Worm (Caenorhabditis elegans) whole organism, late embryonic: ENCODE data around the gene C53D6.6.
A peak's percentile ranks its signal among the peaks of the same experiment; 100 is the strongest.

Experiments used
- C38D4.7 ChIP-seq: fragments of 200-800 bp; sonication (Bioruptor generic); optimal IDR thresholded peaks from 2 replicates; lab custom pipeline; 2018; ENCODE audit warnings: mild to moderate bottlenecking, missing genetic modification characterization, moderate library complexity, missing compliant biosample characterization
- F13H6.1 ChIP-seq: sonication (generic microtip); optimal IDR thresholded peaks from 2 replicates; lab custom pipeline; 2016; ENCODE audit warnings: missing genetic modification characterization, missing compliant biosample characterization
- K02D7.2 ChIP-seq: sonication (generic microtip); optimal IDR thresholded peaks from 2 replicates; lab custom pipeline; 2017; ENCODE audit warnings: mild to moderate bottlenecking, missing genetic modification characterization, missing compliant biosample characterization
- T23F11.4 ChIP-seq: fragments of 200-800 bp; sonication (Bioruptor generic); optimal IDR thresholded peaks from 2 replicates; lab custom pipeline; 2018; ENCODE audit warnings: mild to moderate bottlenecking, missing genetic modification characterization, missing compliant biosample characterization
- Y22D7AL.16 ChIP-seq: sonication (generic microtip); optimal IDR thresholded peaks from 2 replicates; lab custom pipeline; 2016; ENCODE audit warnings: missing genetic modification characterization, missing compliant biosample characterization
- ama-1 ChIP-seq: fragments of 150-350 bp; optimal IDR thresholded peaks from 2 replicates; lab custom pipeline; 2014
- ceh-14 ChIP-seq: sonication (generic microtip); optimal IDR thresholded peaks from 2 replicates; lab custom pipeline; 2016; ENCODE audit warnings: missing genotype, missing genetic modification characterization, missing compliant biosample characterization
- ceh-18 ChIP-seq: sonication (generic microtip); optimal IDR thresholded peaks from 2 replicates; lab custom pipeline; 2016; ENCODE audit warnings: missing genetic modification characterization, missing compliant biosample characterization
- ceh-2 ChIP-seq: sonication (generic microtip); optimal IDR thresholded peaks from 2 replicates; lab custom pipeline; 2016; ENCODE audit warnings: missing genotype, missing genetic modification characterization, missing compliant biosample characterization
- ceh-22 ChIP-seq: sonication (generic microtip); optimal IDR thresholded peaks from 2 replicates; lab custom pipeline; 2017; ENCODE audit warnings: missing biosample characterization, missing genetic modification characterization
- ceh-30 ChIP-seq: fragments of 150-350 bp; optimal IDR thresholded peaks from 2 replicates; lab custom pipeline; 2014; ENCODE audit warnings: missing biosample characterization, missing genetic modification characterization
- ceh-31 ChIP-seq: sonication (generic microtip); optimal IDR thresholded peaks from 2 replicates; lab custom pipeline; 2016; ENCODE audit warnings: missing genetic modification characterization, missing compliant biosample characterization
- ceh-34 ChIP-seq: sonication (generic microtip); optimal IDR thresholded peaks from 2 replicates; lab custom pipeline; 2016; ENCODE audit warnings: mild to moderate bottlenecking, missing genetic modification characterization, missing compliant biosample characterization
- ceh-45 ChIP-seq: fragments of 200-800 bp; sonication (Bioruptor generic); IDR thresholded peaks from 2 replicates; pipeline ENCODE4 v1.3.6; 2022; ENCODE audit warnings: missing genetic modification reagents, missing genetic modification characterization, missing compliant biosample characterization
- ceh-6 ChIP-seq: fragments of 200-800 bp; sonication (Bioruptor generic); optimal IDR thresholded peaks from 2 replicates; lab custom pipeline; 2018; ENCODE audit warnings: mild to moderate bottlenecking, missing genetic modification characterization, missing compliant biosample characterization
- ceh-9 ChIP-seq: sonication (generic microtip); optimal IDR thresholded peaks from 2 replicates; lab custom pipeline; 2016; ENCODE audit warnings: mild to moderate bottlenecking, missing genetic modification characterization, inconsistent platforms, missing compliant biosample characterization
- che-1 ChIP-seq: sonication (generic microtip); optimal IDR thresholded peaks from 2 replicates; lab custom pipeline; 2016; ENCODE audit warnings: mild to moderate bottlenecking, missing genetic modification characterization, missing compliant biosample characterization
- dve-1 ChIP-seq: sonication (generic microtip); optimal IDR thresholded peaks from 2 replicates; lab custom pipeline; 2017; ENCODE audit warnings: antibody characterized with exemption, mild to moderate bottlenecking, missing genetic modification characterization, missing compliant biosample characterization
- elt-2 ChIP-seq: sonication (generic microtip); optimal IDR thresholded peaks from 2 replicates; lab custom pipeline; 2016; ENCODE audit warnings: missing genetic modification reagents, missing genetic modification characterization, missing compliant biosample characterization
- elt-4 ChIP-seq: sonication (generic microtip); optimal IDR thresholded peaks from 2 replicates; lab custom pipeline; 2016; ENCODE audit warnings: missing genetic modification characterization, missing compliant biosample characterization
- eyg-1 ChIP-seq: sonication (generic microtip); optimal IDR thresholded peaks from 2 replicates; lab custom pipeline; 2016; ENCODE audit warnings: missing genotype, missing genetic modification characterization, missing compliant biosample characterization
- fax-1 ChIP-seq: sonication (generic microtip); optimal IDR thresholded peaks from 2 replicates; lab custom pipeline; 2016; ENCODE audit warnings: missing genotype, missing genetic modification characterization, missing compliant biosample characterization
- fkh-10 ChIP-seq: fragments of 150-350 bp; optimal IDR thresholded peaks from 2 replicates; lab custom pipeline; 2014; ENCODE audit warnings: missing biosample characterization, missing genetic modification reagents, missing genetic modification characterization
- fkh-6 ChIP-seq: sonication (generic microtip); optimal IDR thresholded peaks from 2 replicates; lab custom pipeline; 2016; ENCODE audit warnings: missing genetic modification characterization, missing compliant biosample characterization
- gmeb-2 ChIP-seq: sonication (generic microtip); optimal IDR thresholded peaks from 2 replicates; lab custom pipeline; 2016; ENCODE audit warnings: missing genetic modification characterization, inconsistent platforms, missing compliant biosample characterization
- hlh-13 ChIP-seq: fragments of 200-800 bp; sonication (Bioruptor generic); optimal IDR thresholded peaks from 2 replicates; lab custom pipeline; 2018; ENCODE audit warnings: mild to moderate bottlenecking, missing genetic modification characterization, missing compliant biosample characterization
- hlh-15 ChIP-seq: sonication (generic microtip); optimal IDR thresholded peaks from 2 replicates; lab custom pipeline; 2016; ENCODE audit warnings: missing genetic modification characterization, missing compliant biosample characterization
- hlh-30 ChIP-seq: sonication (generic microtip); optimal IDR thresholded peaks from 2 replicates; lab custom pipeline; 2017; ENCODE audit warnings: antibody characterized with exemption, missing genetic modification characterization, missing compliant biosample characterization; ENCODE audit not compliant: insufficient read depth
- hlh-6 ChIP-seq: sonication (generic microtip); optimal IDR thresholded peaks from 2 replicates; lab custom pipeline; 2016; ENCODE audit warnings: missing genotype, missing genetic modification characterization, missing compliant biosample characterization
- hlh-8 ChIP-seq: sonication (generic microtip); optimal IDR thresholded peaks from 2 replicates; lab custom pipeline; 2016; ENCODE audit warnings: missing genotype, missing genetic modification characterization, missing compliant biosample characterization
- lim-6 ChIP-seq: sonication (generic microtip); optimal IDR thresholded peaks from 2 replicates; lab custom pipeline; 2016; ENCODE audit warnings: missing genetic modification characterization, missing compliant biosample characterization
- lin-11 ChIP-seq: fragments of 200-800 bp; sonication (Bioruptor generic); optimal IDR thresholded peaks from 2 replicates; lab custom pipeline; 2018; ENCODE audit warnings: mild to moderate bottlenecking, missing genetic modification characterization, missing compliant biosample characterization
- mec-3 ChIP-seq: sonication (generic microtip); optimal IDR thresholded peaks from 2 replicates; lab custom pipeline; 2016; ENCODE audit warnings: borderline replicate concordance, missing genetic modification characterization, missing compliant biosample characterization
- nfya-1 ChIP-seq: sonication (generic microtip); optimal IDR thresholded peaks from 2 replicates; lab custom pipeline; 2017; ENCODE audit warnings: missing genetic modification characterization, mild to moderate bottlenecking, missing compliant biosample characterization, antibody characterized with exemption, moderate library complexity
- nhr-11 ChIP-seq: fragments of 150-350 bp; optimal IDR thresholded peaks from 2 replicates; lab custom pipeline; 2014; ENCODE audit warnings: missing biosample characterization, missing genetic modification characterization
- odd-2 ChIP-seq: sonication (generic microtip); optimal IDR thresholded peaks from 2 replicates; lab custom pipeline; 2017; ENCODE audit warnings: antibody characterized with exemption, mild to moderate bottlenecking, missing genetic modification characterization, missing compliant biosample characterization
- pag-3 ChIP-seq: sonication (generic microtip); optimal IDR thresholded peaks from 2 replicates; lab custom pipeline; 2016; ENCODE audit warnings: missing compliant biosample characterization, missing genetic modification characterization, borderline replicate concordance
- pat-9 ChIP-seq: fragments of 200-800 bp; sonication (Bioruptor generic); optimal IDR thresholded peaks from 2 replicates; lab custom pipeline; 2018; ENCODE audit warnings: mild to moderate bottlenecking, missing genetic modification characterization, moderate library complexity, missing compliant biosample characterization
- pax-1 ChIP-seq: fragments of 150-350 bp; optimal IDR thresholded peaks from 2 replicates; lab custom pipeline; 2014; ENCODE audit warnings: missing biosample characterization, missing genetic modification characterization
- pha-2 ChIP-seq: sonication (generic microtip); optimal IDR thresholded peaks from 2 replicates; lab custom pipeline; 2017; ENCODE audit warnings: mild to moderate bottlenecking, missing genetic modification characterization, missing compliant biosample characterization
- pha-4 ChIP-seq: fragments of 150-350 bp; optimal IDR thresholded peaks from 2 replicates; lab custom pipeline; 2018; ENCODE audit warnings: missing biosample characterization, missing genetic modification reagents, missing genetic modification characterization
- pqm-1 ChIP-seq: sonication (generic microtip); optimal IDR thresholded peaks from 2 replicates; lab custom pipeline; 2016; ENCODE audit warnings: missing genetic modification characterization, missing compliant biosample characterization
- pros-1 ChIP-seq: fragments of 150-350 bp; optimal IDR thresholded peaks from 2 replicates; lab custom pipeline; 2014; ENCODE audit warnings: missing biosample characterization, missing genetic modification reagents, missing genetic modification characterization
- ref-2 ChIP-seq: sonication (generic microtip); optimal IDR thresholded peaks from 2 replicates; lab custom pipeline; 2016; ENCODE audit warnings: missing genetic modification characterization, missing compliant biosample characterization
- sox-2 ChIP-seq: fragments of 200-800 bp; sonication (Bioruptor generic); IDR thresholded peaks from 2 replicates; pipeline ENCODE4 v1.3.6; 2022; ENCODE audit warnings: missing genetic modification reagents, missing genetic modification characterization, missing compliant biosample characterization
- sox-4 ChIP-seq: sonication (generic microtip); optimal IDR thresholded peaks from 2 replicates; lab custom pipeline; 2017; ENCODE audit warnings: mild to moderate bottlenecking, missing genetic modification characterization, inconsistent platforms, missing compliant biosample characterization
- syd-9 ChIP-seq: sonication (generic microtip); optimal IDR thresholded peaks from 2 replicates; lab custom pipeline; 2016; ENCODE audit warnings: mild to moderate bottlenecking, missing genetic modification characterization, moderate library complexity, missing compliant biosample characterization
- tbx-2 ChIP-seq: sonication (generic microtip); optimal IDR thresholded peaks from 2 replicates; lab custom pipeline; 2016; ENCODE audit warnings: missing genetic modification characterization, missing compliant biosample characterization
- tbx-7 ChIP-seq: sonication (generic microtip); optimal IDR thresholded peaks from 2 replicates; lab custom pipeline; 2016; ENCODE audit warnings: missing genotype, missing genetic modification characterization, missing compliant biosample characterization
- ttx-3 ChIP-seq: sonication (generic microtip); optimal IDR thresholded peaks from 2 replicates; lab custom pipeline; 2016; ENCODE audit warnings: missing genetic modification reagents, missing genetic modification characterization, missing compliant biosample characterization
- unc-3 ChIP-seq, 2 experiments: fragments of 200-800 bp in 1 of 2; sonication (Bioruptor generic) in 1 of 2; sonication (generic microtip) in 1 of 2; conservative IDR thresholded peaks in 1 of 2; optimal IDR thresholded peaks in 1 of 2; 2 replicates each; pipeline versions ENCODE4 v1.3.6 to Lab custom; 2016 to 2022; ENCODE audit warnings: missing compliant biosample characterization in 2 of 2, missing genetic modification characterization in 2 of 2, missing genetic modification reagents in 1 of 2
- unc-42 ChIP-seq: sonication (generic microtip); optimal IDR thresholded peaks from 2 replicates; lab custom pipeline; 2016; ENCODE audit warnings: missing genotype, missing genetic modification characterization, missing compliant biosample characterization
- zip-5 ChIP-seq: sonication (generic microtip); optimal IDR thresholded peaks from 2 replicates; lab custom pipeline; 2016; ENCODE audit warnings: missing genetic modification characterization, missing compliant biosample characterization

The C53D6.6 gene

ce11 chrIV:9074244-9074723, 41.8 kb upstream of the C53D6.6 start, which contains the start of gene mppb-1:
Gene mppb-1 (plus strand): TSS chrIV:9074673.
- TF ChIP-seq sox-4 (tag; lab: Kevin White, UChicago) (no peak), syd-9 (tag; lab: Kevin White, UChicago) (no peak), pros-1 (tag; lab: Kevin White, UChicago) (no peak), hlh-30 (tag; lab: Kevin White, UChicago) (no peak), ceh-18 (tag; lab: Kevin White, UChicago) (peak; percentile 31), ceh-9 (tag; lab: Kevin White, UChicago) (no peak), ref-2 (peak; percentile 64), nfya-1 (tag; lab: Kevin White, UChicago) (no peak), Y22D7AL.16 (tag; lab: Kevin White, UChicago) (no peak), ceh-2 (tag; lab: Kevin White, UChicago) (peak; percentile 84), ceh-30 (tag; lab: Kevin White, UChicago) (no peak), nhr-11 (tag; lab: Kevin White, UChicago) (no peak), tbx-7 (tag; lab: Kevin White, UChicago) (peak; percentile 86), elt-4 (no peak), ceh-14 (tag; lab: Kevin White, UChicago) (peak; percentile 39), tbx-2 (peak; percentile 90), zip-5 (tag; lab: Kevin White, UChicago) (peak; percentile 82), sox-2 (no peak), odd-2 (tag; lab: Kevin White, UChicago) (no peak), pat-9 (tag; lab: Kevin White, UChicago) (no peak), hlh-15 (peak; percentile 10), elt-2 (tag; lab: Kevin White, UChicago) (peak; percentile 49), pha-2 (no peak), C38D4.7 (GFP tag; lab: Kevin White, UChicago) (no peak), mec-3 (tag; lab: Kevin White, UChicago) (peak; percentile 55), hlh-13 (GFP tag; lab: Kevin White, UChicago) (peak; percentile 56), hlh-6 (tag; lab: Kevin White, UChicago) (no peak), ceh-34 (tag; lab: Kevin White, UChicago) (peak; percentile 47), ceh-6 (no peak), unc-42 (peak; percentile 63), pax-1 (tag; lab: Kevin White, UChicago) (no peak), fkh-10 (GFP tag; lab: Kevin White, UChicago) (no peak), ttx-3 (tag; lab: Kevin White, UChicago) (peak; percentile 23), pag-3 (tag; lab: Kevin White, UChicago) (no peak), F13H6.1 (tag; lab: Kevin White, UChicago) (peak; percentile 37), che-1 (no peak), lin-11 (tag; lab: Kevin White, UChicago) (no peak), dve-1 (tag; lab: Kevin White, UChicago) (no peak), ama-1 (lab: Kevin White, UChicago) (no peak), ceh-31 (tag; lab: Kevin White, UChicago) (peak; percentile 95), K02D7.2 (tag; lab: Kevin White, UChicago) (no peak), eyg-1 (tag; lab: Kevin White, UChicago) (no peak), hlh-8 (tag; lab: Kevin White, UChicago) (peak; percentile 85), fax-1 (tag; lab: Kevin White, UChicago) (peak; percentile 28), gmeb-2 (tag; lab: Kevin White, UChicago) (no peak), ceh-22 (tag; lab: Kevin White, UChicago) (no peak), ceh-45 (GFP tag; lab: Robert Waterston, UW) (no peak), T23F11.4 (no peak), lim-6 (peak; percentile 81), pha-4 (tag; lab: Kevin White, UChicago) (no peak), pqm-1 (tag; lab: Kevin White, UChicago) (peak; percentile 6), fkh-6 (tag; lab: Kevin White, UChicago) (peak; percentile 45), unc-3 (GFP tag; conservative IDR thresholded peaks at IDR 0.05; lab: Robert Waterston, UW) (0 out of 2 replicates have a peak, but pooled peaks have one; percentile 8), unc-3 (tag; optimal IDR thresholded peaks at IDR 0.05; lab: Kevin White, UChicago) (no peak)
